Fruit fly (Drosophila melanogaster) whole organism, embryonic: ENCODE data around the gene CG7275.

ENCODE experiments used
- Ada2b ChIP-seq: fragments of 200-800 bp; sonication (Bioruptor generic); IDR thresholded peaks from 2 replicates; pipeline ENCODE4 v1.3.6; 2022; ENCODE audit warnings: missing biosample characterization, missing genetic modification characterization
- Aef1 ChIP-seq: fragments of 200-800 bp; sonication (Bioruptor generic); IDR thresholded peaks from 3 replicates; pipeline ENCODE4 v1.3.6; 2022; ENCODE audit warnings: missing biosample characterization, missing genetic modification characterization
- Asciz ChIP-seq: fragments of 200-800 bp; sonication (Bioruptor generic); optimal IDR thresholded peaks from 2 replicates; lab custom pipeline; 2017; ENCODE audit warnings: missing biosample characterization, mild to moderate bottlenecking, missing genetic modification characterization, missing genetic modification reagents
- CG10565 ChIP-seq: fragments of 200-800 bp; sonication (Bioruptor generic); optimal IDR thresholded peaks from 3 replicates; lab custom pipeline; 2016; ENCODE audit warnings: missing biosample characterization, mild to moderate bottlenecking, missing genetic modification characterization
- CG11504 ChIP-seq: fragments of 200-800 bp; sonication (Bioruptor generic); optimal IDR thresholded peaks from 3 replicates; lab custom pipeline; 2019; ENCODE audit warnings: missing biosample characterization, mild to moderate bottlenecking, missing genetic modification characterization, moderate library complexity
- CG12236 ChIP-seq: fragments of 200-800 bp; sonication (Bioruptor generic); optimal IDR thresholded peaks from 2 replicates; lab custom pipeline; 2016; ENCODE audit warnings: missing biosample characterization, missing genetic modification characterization
- CG12299 ChIP-seq: fragments of 200-800 bp; sonication (Bioruptor generic); optimal IDR thresholded peaks from 2 replicates; lab custom pipeline; 2018; ENCODE audit warnings: missing biosample characterization, mild to moderate bottlenecking, missing genetic modification characterization
- CG14014 ChIP-seq: fragments of 200-800 bp; sonication (Bioruptor generic); IDR thresholded peaks from 2 replicates; pipeline ENCODE4 v1.3.6; 2022; ENCODE audit warnings: missing biosample characterization, missing genetic modification characterization
- CG1529 ChIP-seq: fragments of 200-800 bp; sonication (Bioruptor generic); optimal IDR thresholded peaks from 3 replicates; lab custom pipeline; 2018; ENCODE audit warnings: missing biosample characterization, missing genetic modification characterization
- CG15514 ChIP-seq: fragments of 200-800 bp; sonication (Bioruptor generic); optimal IDR thresholded peaks from 3 replicates; lab custom pipeline; 2017; ENCODE audit warnings: missing biosample characterization, missing genetic modification characterization, mild to moderate bottlenecking, moderate library complexity, missing genetic modification reagents
- CG17361 ChIP-seq: fragments of 200-800 bp; sonication (Bioruptor generic); IDR thresholded peaks from 3 replicates; pipeline ENCODE4 v1.3.6; 2022; ENCODE audit warnings: missing biosample characterization, missing genetic modification characterization
- CG30403 ChIP-seq: fragments of 200-800 bp; sonication (Bioruptor generic); optimal IDR thresholded peaks from 3 replicates; lab custom pipeline; 2016; ENCODE audit warnings: missing biosample characterization, missing genetic modification characterization
- CG34224 ChIP-seq: fragments of 200-800 bp; sonication (Bioruptor generic); IDR thresholded peaks from 3 replicates; pipeline ENCODE4 v1.3.6; 2022; ENCODE audit warnings: missing biosample characterization, missing genetic modification characterization; ENCODE audit not compliant: partially characterized antibody
- CG4282 ChIP-seq: fragments of 200-800 bp; sonication (Bioruptor generic); optimal IDR thresholded peaks from 2 replicates; lab custom pipeline; 2016; ENCODE audit warnings: missing biosample characterization, missing genetic modification characterization
- CG5180 ChIP-seq: fragments of 200-800 bp; sonication (Bioruptor generic); optimal IDR thresholded peaks from 3 replicates; lab custom pipeline; 2017; ENCODE audit warnings: missing biosample characterization, missing genetic modification characterization, mild to moderate bottlenecking, moderate library complexity, missing genetic modification reagents
- CG5245 ChIP-seq: fragments of 200-800 bp; sonication (Bioruptor generic); optimal IDR thresholded peaks from 3 replicates; lab custom pipeline; 2016; ENCODE audit warnings: missing biosample characterization, missing genetic modification characterization
- CG7839 ChIP-seq: fragments of 200-800 bp; sonication (Bioruptor generic); optimal IDR thresholded peaks from 3 replicates; lab custom pipeline; 2018; ENCODE audit warnings: missing biosample characterization, mild to moderate bottlenecking, missing genetic modification characterization, moderate library complexity
- CG7928 ChIP-seq: fragments of 200-800 bp; sonication (Bioruptor generic); optimal IDR thresholded peaks from 2 replicates; lab custom pipeline; 2017; ENCODE audit warnings: missing biosample characterization, mild to moderate bottlenecking, missing genetic modification characterization
- CG8089 ChIP-seq: fragments of 200-800 bp; sonication (Bioruptor generic); optimal IDR thresholded peaks from 3 replicates; lab custom pipeline; 2016; ENCODE audit warnings: missing biosample characterization, missing genetic modification characterization
- CG8765 ChIP-seq: fragments of 200-800 bp; sonication (Bioruptor generic); IDR thresholded peaks from 2 replicates; pipeline ENCODE4 v1.3.6; 2022; ENCODE audit warnings: missing biosample characterization, missing genetic modification characterization
- CG8924 ChIP-seq: fragments of 200-800 bp; optimal IDR thresholded peaks from 3 replicates; lab custom pipeline; 2019; ENCODE audit warnings: missing biosample characterization, mild to moderate bottlenecking, missing genetic modification characterization, moderate library complexity
- Dbx ChIP-seq: fragments of 200-800 bp; sonication (Bioruptor generic); IDR thresholded peaks from 3 replicates; pipeline ENCODE4 v1.3.6; 2022; ENCODE audit warnings: missing biosample characterization, missing genetic modification characterization
- Ets97D ChIP-seq: fragments of 200-800 bp; sonication (Bioruptor generic); optimal IDR thresholded peaks from 3 replicates; lab custom pipeline; 2016; ENCODE audit warnings: missing biosample characterization, missing genetic modification characterization
- Fer1 ChIP-seq: fragments of 200-800 bp; sonication (Bioruptor generic); optimal IDR thresholded peaks from 2 replicates; lab custom pipeline; 2017; ENCODE audit warnings: missing biosample characterization, mild to moderate bottlenecking, missing genetic modification characterization
- Hsf ChIP-seq: fragments of 200-800 bp; sonication (Bioruptor generic); optimal IDR thresholded peaks from 3 replicates; lab custom pipeline; 2016; ENCODE audit warnings: missing biosample characterization, missing genetic modification characterization
- MESR4 ChIP-seq: fragments of 200-800 bp; sonication (Bioruptor generic); optimal IDR thresholded peaks from 2 replicates; lab custom pipeline; 2018; ENCODE audit warnings: missing biosample characterization, mild to moderate bottlenecking, missing genetic modification characterization, moderate library complexity
- Myb ChIP-seq: fragments of 200-800 bp; sonication (Bioruptor generic); optimal IDR thresholded peaks from 2 replicates; lab custom pipeline; 2016; ENCODE audit warnings: missing biosample characterization, missing genetic modification characterization
- Nf-YB ChIP-seq: fragments of 200-800 bp; sonication (Bioruptor generic); optimal IDR thresholded peaks from 3 replicates; lab custom pipeline; 2019; ENCODE audit warnings: missing biosample characterization, mild to moderate bottlenecking, missing genetic modification characterization, moderate library complexity
- Oli ChIP-seq: fragments of 200-800 bp; sonication (Bioruptor generic); optimal IDR thresholded peaks from 2 replicates; lab custom pipeline; 2018; ENCODE audit warnings: missing biosample characterization, mild to moderate bottlenecking, missing genetic modification characterization, moderate library complexity
- Ravus ChIP-seq: fragments of 200-800 bp; sonication (Bioruptor generic); IDR thresholded peaks from 2 replicates; pipeline ENCODE4 v1.3.6; 2022; ENCODE audit warnings: missing biosample characterization, missing genetic modification characterization
- Rx ChIP-seq: fragments of 200-800 bp; sonication (Bioruptor generic); IDR thresholded peaks from 2 replicates; pipeline ENCODE4 v1.3.6; 2022; ENCODE audit warnings: missing biosample characterization, missing genetic modification characterization
- Sin3A ChIP-seq: fragments of >200 bp; optimal IDR thresholded peaks from 2 replicates; lab custom pipeline; 2018
- Sry-δ ChIP-seq: fragments of 200-800 bp; sonication (Bioruptor generic); optimal IDR thresholded peaks from 2 replicates; lab custom pipeline; 2016; ENCODE audit warnings: missing biosample characterization, missing genetic modification characterization
- Taf1 ChIP-seq: fragments of 200-800 bp; sonication (Bioruptor generic); IDR thresholded peaks from 2 replicates; pipeline ENCODE4 v1.3.6; 2022; ENCODE audit warnings: missing biosample characterization, missing genetic modification characterization
- ab ChIP-seq: fragments of 200-800 bp; sonication (Bioruptor generic); optimal IDR thresholded peaks from 2 replicates; lab custom pipeline; 2016; ENCODE audit warnings: missing biosample characterization, missing genetic modification characterization
- bbx ChIP-seq: fragments of 200-800 bp; sonication (Bioruptor generic); IDR thresholded peaks from 2 replicates; pipeline ENCODE4 v1.3.6; 2022; ENCODE audit warnings: missing biosample characterization, missing genetic modification characterization; ENCODE audit not compliant: partially characterized antibody
- bigmax ChIP-seq: fragments of 200-800 bp; sonication (Bioruptor generic); optimal IDR thresholded peaks from 2 replicates; lab custom pipeline; 2018; ENCODE audit warnings: missing biosample characterization, mild to moderate bottlenecking, missing genetic modification characterization
- crol ChIP-seq: fragments of 200-800 bp; sonication (Bioruptor generic); IDR thresholded peaks from 2 replicates; pipeline ENCODE4 v1.3.6; 2022; ENCODE audit warnings: missing biosample characterization, missing genetic modification characterization
- exex ChIP-seq: fragments of 200-800 bp; sonication (Bioruptor generic); optimal IDR thresholded peaks from 4 replicates; lab custom pipeline; 2018; ENCODE audit warnings: missing biosample characterization, mild to moderate bottlenecking, missing genetic modification characterization, moderate library complexity
- eyg ChIP-seq: fragments of 200-800 bp; sonication (Bioruptor generic); optimal IDR thresholded peaks from 3 replicates; lab custom pipeline; 2016; ENCODE audit warnings: missing biosample characterization, missing genetic modification characterization
- fru ChIP-seq: fragments of >200 bp; optimal IDR thresholded peaks from 2 replicates; lab custom pipeline; 2017
- gsb ChIP-seq: fragments of 200-800 bp; sonication (Bioruptor generic); IDR thresholded peaks from 2 replicates; pipeline ENCODE4 v1.3.6; 2022; ENCODE audit warnings: missing biosample characterization, missing genetic modification characterization
- h ChIP-seq: fragments of >200 bp; optimal IDR thresholded peaks from 2 replicates; lab custom pipeline; 2017
- inv ChIP-seq: fragments of 200-800 bp; sonication (Bioruptor generic); IDR thresholded peaks from 2 replicates; pipeline ENCODE4 v1.3.6; 2022; ENCODE audit warnings: missing biosample characterization, missing genetic modification characterization; ENCODE audit not compliant: partially characterized antibody
- kay ChIP-seq: fragments of 200-800 bp; sonication (Bioruptor generic); optimal IDR thresholded peaks from 2 replicates; lab custom pipeline; 2016; ENCODE audit warnings: missing biosample characterization, missing genetic modification characterization
- ken ChIP-seq: fragments of 200-800 bp; sonication (Bioruptor generic); IDR thresholded peaks from 3 replicates; pipeline ENCODE4 v1.3.6; 2022; ENCODE audit warnings: missing biosample characterization, missing genetic modification characterization
- pnt ChIP-seq: fragments of 200-800 bp; sonication (Bioruptor generic); optimal IDR thresholded peaks from 3 replicates; lab custom pipeline; 2016; ENCODE audit warnings: missing biosample characterization, missing genetic modification characterization
- sens ChIP-seq: fragments of 200-800 bp; sonication (Bioruptor generic); peaks from one replicate; lab custom pipeline; 2016; ENCODE audit warnings: missing biosample characterization, missing genetic modification characterization
- sr ChIP-seq: fragments of 200-800 bp; sonication (Bioruptor generic); IDR thresholded peaks from 3 replicates; pipeline ENCODE4 v1.3.6; 2022; ENCODE audit warnings: missing biosample characterization, missing genetic modification characterization
- tx ChIP-seq: fragments of 200-800 bp; sonication (Bioruptor generic); optimal IDR thresholded peaks from 2 replicates; lab custom pipeline; 2016; ENCODE audit warnings: missing biosample characterization, missing genetic modification characterization
- wek ChIP-seq: fragments of 200-800 bp; sonication (Bioruptor generic); optimal IDR thresholded peaks from 3 replicates; lab custom pipeline; 2018; ENCODE audit warnings: missing biosample characterization, mild to moderate bottlenecking, missing genetic modification characterization, moderate library complexity
- zf30C ChIP-seq: fragments of 200-800 bp; sonication (Bioruptor generic); optimal IDR thresholded peaks from 3 replicates; lab custom pipeline; 2018; ENCODE audit warnings: missing biosample characterization, mild to moderate bottlenecking, missing genetic modification characterization

Gene CG7275

dm6 chr3L:15508233-15508632 lies 9.5 kb downstream of the CG7275 start, which contains the start of gene CG7841 (continued):
- TF ChIP-seq Myb (GFP tag; lab: Kevin White, UChicago) (peak; percentile 87), Ravus (GFP tag; lab: Robert Waterston, UW) (peak; percentile 75; the same call in 1 of the 2 replicates), CG15514 (GFP tag; lab: Kevin White, UChicago) (peak; percentile 95), CG12299 (peak; percentile 99), CG12236 (GFP tag; lab: Kevin White, UChicago) (peak; percentile 96), CG10565 (GFP tag; lab: Kevin White, UChicago) (peak; percentile 94), CG7928 (peak; percentile 83), Taf1 (GFP tag; lab: Robert Waterston, UW) (peak; percentile 89; the same call in 1 of the 2 replicates), Asciz (peak; percentile 97), crol (GFP tag; lab: Robert Waterston, UW) (peak; percentile 58; the same call in 1 of the 2 replicates), sr (GFP tag; lab: Robert Waterston, UW) (peak; percentile 89; the same call in 2 of the 3 replicates), ken (GFP tag; lab: Robert Waterston, UW) (peak; percentile 93), gsb (GFP tag; lab: Robert Waterston, UW) (peak; percentile 88), CG8765 (no peak), Oli (peak; percentile 96), Fer1 (peak; percentile 99), CG7839 (tag; lab: Kevin White, UChicago) (peak; percentile 98), Ada2b (peak; percentile 94), inv (GFP tag; lab: Robert Waterston, UW) (no peak), CG8089 (peak; percentile 96), kay (peak; percentile 93), CG5180 (peak; percentile 93), CG1529 (GFP tag; lab: Kevin White, UChicago) (peak; percentile 96), CG34224 (GFP tag; lab: Robert Waterston, UW) (no peak), Sry-δ (GFP tag; lab: Kevin White, UChicago) (peak; percentile 73), tx (GFP tag; lab: Kevin White, UChicago) (peak; percentile 96), wek (peak; percentile 95), CG4282 (GFP tag; lab: Kevin White, UChicago) (peak; percentile 93), CG5245 (GFP tag; lab: Kevin White, UChicago) (peak; percentile 95), CG14014 (GFP tag; lab: Robert Waterston, UW) (peak; percentile 96), bbx (GFP tag; lab: Robert Waterston, UW) (no peak), CG8924 (peak; percentile 99), Nf-YB (peak; percentile 89), CG11504 (tag; lab: Kevin White, UChicago) (peak; percentile 97), sens (GFP tag; lab: Kevin White, UChicago) (peak; percentile 99), Hsf (GFP tag; lab: Kevin White, UChicago) (peak; percentile 98), eyg (peak; percentile 97), Ets97D (GFP tag; lab: Kevin White, UChicago) (peak; percentile 91), Sin3A (no peak), CG30403 (GFP tag; lab: Kevin White, UChicago) (peak; percentile 97), exex (tag; lab: Kevin White, UChicago) (peak; percentile 94), h (lab: Kevin White, UChicago) (no peak), Aef1 (GFP tag; lab: Robert Waterston, UW) (peak; percentile 89), Dbx (GFP tag; lab: Robert Waterston, UW) (peak; percentile 95), fru (lab: Kevin White, UChicago) (no peak), bigmax (GFP tag; lab: Kevin White, UChicago) (peak; percentile 80), zf30C (GFP tag; lab: Kevin White, UChicago) (peak; percentile 63), CG17361 (GFP tag; lab: Robert Waterston, UW) (peak; percentile 96), ab (GFP tag; lab: Kevin White, UChicago) (peak; percentile 86), MESR4 (GFP tag; lab: Kevin White, UChicago) (peak; percentile 79), pnt (GFP tag; lab: Kevin White, UChicago) (peak; percentile 92), Rx (GFP tag; lab: Robert Waterston, UW) (no peak; the same call in none of the 2 replicates)
